Worm (Caenorhabditis elegans) whole organism, midembryonic: ENCODE data around the gene ugt-41.

Experiments
- T22C8.4 ChIP-seq: fragments of 200-800 bp; sonication (Bioruptor generic); IDR thresholded peaks from 2 replicates; pipeline ENCODE4 v1.3.6; 2022; ENCODE audit warnings: missing genetic modification characterization, missing compliant biosample characterization
- cog-1 ChIP-seq: sonication (generic microtip); optimal IDR thresholded peaks from 2 replicates; lab custom pipeline; 2016; ENCODE audit warnings: missing genetic modification characterization, missing compliant biosample characterization
- flt-1 ChIP-seq: fragments of 200-800 bp; sonication (Bioruptor generic); IDR thresholded peaks from 2 replicates; pipeline ENCODE4 v1.3.6; 2022; ENCODE audit warnings: missing genetic modification characterization, missing compliant biosample characterization
- klf-2 ChIP-seq: fragments of 200-800 bp; sonication (Bioruptor generic); conservative IDR thresholded peaks from 2 replicates; pipeline ENCODE4 v1.3.6; 2022; ENCODE audit warnings: missing genetic modification reagents, missing genetic modification characterization, missing compliant biosample characterization
- med-1 ChIP-seq: sonication (generic microtip); optimal IDR thresholded peaks from 2 replicates; lab custom pipeline; 2017; ENCODE audit warnings: missing genetic modification characterization, mild to moderate bottlenecking, missing compliant biosample characterization, antibody characterized with exemption, missing genetic modification reagents; ENCODE audit not compliant: insufficient read depth
- ref-1 ChIP-seq: fragments of 200-800 bp; sonication (Bioruptor generic); conservative IDR thresholded peaks from 2 replicates; pipeline ENCODE4 v1.3.6; 2022; ENCODE audit warnings: missing genetic modification reagents, missing genetic modification characterization, missing compliant biosample characterization
- tab-1 ChIP-seq: fragments of 200-800 bp; sonication (Bioruptor generic); IDR thresholded peaks from 2 replicates; pipeline ENCODE4 v1.3.6; 2022; ENCODE audit warnings: missing genetic modification characterization, missing compliant biosample characterization
- ztf-23 ChIP-seq: fragments of 200-800 bp; sonication (Bioruptor generic); IDR thresholded peaks from 2 replicates; pipeline ENCODE4 v1.3.6; 2022; ENCODE audit warnings: missing genetic modification reagents, missing genetic modification characterization, missing compliant biosample characterization
- ztf-29 ChIP-seq: fragments of 200-800 bp; sonication (Bioruptor generic); IDR thresholded peaks from 2 replicates; pipeline ENCODE4 v1.3.6; 2022; ENCODE audit warnings: missing genetic modification reagents, missing genetic modification characterization, missing compliant biosample characterization

ugt-41 gene

ce11 chrV:7163477-7164114 is at the start of gene ugt-41:
Gene ugt-41 (minus strand): TSS chrV:7163595.
- TF ChIP-seq ref-1 (GFP tag; lab: Robert Waterston, UW) (no peak), ztf-23 (GFP tag; lab: Robert Waterston, UW) (no peak), flt-1 (no peak), T22C8.4 (GFP tag; lab: Robert Waterston, UW) (no peak), tab-1 (GFP tag; lab: Robert Waterston, UW) (no peak), ztf-29 (no peak)

ce11 chrV:7209001-7209400 is 45.6 kb upstream of the ugt-41 start:
- TF ChIP-seq cog-1 (tag; lab: Kevin White, UChicago) = no peak
- no peak for TF ChIP-seq ztf-23 (GFP tag; lab: Robert Waterston, UW)
- no peak for TF ChIP-seq tab-1 (GFP tag; lab: Robert Waterston, UW)
- TF ChIP-seq ref-1 (GFP tag; lab: Robert Waterston, UW) = no peak
- no peak for TF ChIP-seq klf-2 (GFP tag; lab: Robert Waterston, UW)
- TF ChIP-seq flt-1 = no peak
- no peak for TF ChIP-seq ztf-29
- no peak for TF ChIP-seq med-1 (GFP tag; lab: Kevin White, UChicago)
- no peak for TF ChIP-seq T22C8.4 (GFP tag; lab: Robert Waterston, UW)

- TF ChIP-seq ztf-23 (GFP tag; lab: Robert Waterston, UW) (no peak), klf-2 (GFP tag; lab: Robert Waterston, UW) (no peak), T22C8.4 (GFP tag; lab: Robert Waterston, UW) (no peak), tab-1 (GFP tag; lab: Robert Waterston, UW) (no peak), cog-1 (tag; lab: Kevin White, UChicago) (no peak), med-1 (GFP tag; lab: Kevin White, UChicago) (no peak), flt-1 (no peak), ztf-29 (no peak), ref-1 (GFP tag; lab: Robert Waterston, UW) (no peak)
Observed at ce11 chrV:7201353-7201752, 38.0 kb upstream of the ugt-41 start.

- TF ChIP-seq T22C8.4 (GFP tag; lab: Robert Waterston, UW) (no peak), klf-2 (GFP tag; lab: Robert Waterston, UW) (no peak), ztf-23 (GFP tag; lab: Robert Waterston, UW) (no peak), tab-1 (GFP tag; lab: Robert Waterston, UW) (no peak), ref-1 (GFP tag; lab: Robert Waterston, UW) (no peak), cog-1 (tag; lab: Kevin White, UChicago) (no peak), ztf-29 (no peak), med-1 (GFP tag; lab: Kevin White, UChicago) (no peak), flt-1 (no peak)
Observed at ce11 chrV:7199932-7200331, 36.5 kb upstream of the ugt-41 start, which contains the start of gene F09G2.1. Gene F09G2.1 (plus strand): TSS chrV:7200232.

ce11 chrV:7199077-7199476 is 35.7 kb upstream of the ugt-41 start:
- TF ChIP-seq T22C8.4 (GFP tag; lab: Robert Waterston, UW) (no peak), cog-1 (tag; lab: Kevin White, UChicago) (no peak), ztf-23 (GFP tag; lab: Robert Waterston, UW) (no peak), med-1 (GFP tag; lab: Kevin White, UChicago) (no peak), ztf-29 (no peak), flt-1 (no peak), tab-1 (GFP tag; lab: Robert Waterston, UW) (no peak), ref-1 (GFP tag; lab: Robert Waterston, UW) (no peak), klf-2 (GFP tag; lab: Robert Waterston, UW) (no peak)

- no peak for TF ChIP-seq T22C8.4 (GFP tag; lab: Robert Waterston, UW)
- no peak for TF ChIP-seq med-1 (GFP tag; lab: Kevin White, UChicago)
- TF ChIP-seq cog-1 (tag; lab: Kevin White, UChicago) = no peak
- TF ChIP-seq flt-1 = no peak
- TF ChIP-seq klf-2 (GFP tag; lab: Robert Waterston, UW) = no peak
- TF ChIP-seq ref-1 (GFP tag; lab: Robert Waterston, UW) = no peak
- TF ChIP-seq ztf-23 (GFP tag; lab: Robert Waterston, UW) = no peak
Observed at ce11 chrV:7198403-7198802, 35.0 kb upstream of the ugt-41 start.

ce11 chrV:7197036-7197435 is 33.6 kb upstream of the ugt-41 start:
- TF ChIP-seq flt-1 = no peak
- TF ChIP-seq med-1 (GFP tag; lab: Kevin White, UChicago) = no peak
- TF ChIP-seq T22C8.4 (GFP tag; lab: Robert Waterston, UW) = no peak
- TF ChIP-seq tab-1 (GFP tag; lab: Robert Waterston, UW) = no peak
- TF ChIP-seq ztf-23 (GFP tag; lab: Robert Waterston, UW) = no peak
- no peak for TF ChIP-seq cog-1 (tag; lab: Kevin White, UChicago)
- no peak for TF ChIP-seq ztf-29
- TF ChIP-seq klf-2 (GFP tag; lab: Robert Waterston, UW) = no peak
- TF ChIP-seq ref-1 (GFP tag; lab: Robert Waterston, UW) = no peak

ce11 chrV:7196498-7196966 is 33.1 kb upstream of the ugt-41 start, which contains the start of gene F09G2.2:
Gene F09G2.2 (plus strand): TSS chrV:7196916.
- TF ChIP-seq tab-1 (GFP tag; lab: Robert Waterston, UW) (no peak), flt-1 (peak; percentile 72), cog-1 (tag; lab: Kevin White, UChicago) (peak; percentile 43)

ce11 chrV:7196037-7196436 is 32.6 kb upstream of the ugt-41 start, which contains the start of gene attf-2:
Gene attf-2 (minus strand): TSS chrV:7196137.
- TF ChIP-seq ztf-23 (GFP tag; lab: Robert Waterston, UW) = no peak
- no peak for TF ChIP-seq med-1 (GFP tag; lab: Kevin White, UChicago)
- TF ChIP-seq T22C8.4 (GFP tag; lab: Robert Waterston, UW) = no peak
- no peak for TF ChIP-seq klf-2 (GFP tag; lab: Robert Waterston, UW)
- no peak for TF ChIP-seq cog-1 (tag; lab: Kevin White, UChicago)
- no peak for TF ChIP-seq ztf-29
- no peak for TF ChIP-seq flt-1
- no peak for TF ChIP-seq ref-1 (GFP tag; lab: Robert Waterston, UW)
- TF ChIP-seq tab-1 (GFP tag; lab: Robert Waterston, UW) = no peak
